Worm (Caenorhabditis elegans): ENCODE results near the gene F41E7.7.

DNA sequence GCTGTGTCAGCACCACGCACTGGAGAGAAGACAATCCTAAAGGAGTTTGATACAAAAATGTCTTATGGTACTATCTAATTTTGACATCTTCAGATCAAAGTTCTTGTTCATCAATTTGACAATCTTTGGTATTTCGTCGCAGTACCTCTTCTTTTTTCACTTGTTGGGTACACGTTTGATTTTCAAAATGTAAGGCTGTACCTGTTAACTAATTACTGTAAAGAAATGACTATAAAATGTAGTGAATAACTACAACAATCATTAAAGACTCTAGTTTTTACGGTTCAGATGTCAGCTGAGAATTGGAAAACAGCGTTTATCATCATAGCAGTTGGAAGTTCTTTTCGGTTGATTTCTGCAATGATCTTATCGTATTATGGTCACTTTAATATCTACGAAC, 30.5 kb upstream of the F41E7.7 start:
- no peak for TF ChIP-seq ceh-36 (tag; optimal IDR thresholded peaks at IDR 0.05)
- no peak for TF ChIP-seq tbx-11 (GFP tag; IDR thresholded peaks at IDR 0.05)
- no peak for TF ChIP-seq scrt-1 (GFP tag; IDR thresholded peaks at IDR 0.05)
- no peak for TF ChIP-seq pes-1 (GFP tag; IDR thresholded peaks at IDR 0.05)
- TF ChIP-seq ama-1 (optimal IDR thresholded peaks at IDR 0.05) = no peak
- no peak for TF ChIP-seq ceh-13 (GFP tag; optimal IDR thresholded peaks at IDR 0.05)
- TF ChIP-seq ets-7 (tag; optimal IDR thresholded peaks at IDR 0.05) = no peak
- TF ChIP-seq tra-4 (tag; optimal IDR thresholded peaks at IDR 0.05) = no peak
- TF ChIP-seq hmg-4 (GFP tag; optimal IDR thresholded peaks at IDR 0.05) = no peak
- TF ChIP-seq hnd-1 (tag; optimal IDR thresholded peaks at IDR 0.05) = no peak
- TF ChIP-seq flt-1 (GFP tag; IDR thresholded peaks at IDR 0.05) = no peak
- no peak for TF ChIP-seq B0310.2 (tag; optimal IDR thresholded peaks at IDR 0.05)
- TF ChIP-seq tbx-37 (GFP tag; conservative IDR thresholded peaks at IDR 0.05) = no peak
- no peak for TF ChIP-seq hmbx-1 (tag; optimal IDR thresholded peaks at IDR 0.05)
